Worm (Caenorhabditis elegans) whole organism, late embryonic: ENCODE measurements around the gene R151.8.

ENCODE experiments used
- C08G9.2 ChIP-seq: sonication (generic microtip); optimal IDR thresholded peaks from 2 replicates; lab custom pipeline; 2016; ENCODE audit warnings: mild to moderate bottlenecking, missing genetic modification characterization, moderate library complexity, missing compliant biosample characterization
- F13H6.1 ChIP-seq: sonication (generic microtip); optimal IDR thresholded peaks from 2 replicates; lab custom pipeline; 2016; ENCODE audit warnings: missing genetic modification characterization, missing compliant biosample characterization
- K09A11.1 ChIP-seq: sonication (generic microtip); optimal IDR thresholded peaks from 2 replicates; lab custom pipeline; 2017; ENCODE audit warnings: antibody characterized with exemption, mild to moderate bottlenecking, missing genetic modification characterization, missing compliant biosample characterization; ENCODE audit not compliant: insufficient read depth
- T23F11.4 ChIP-seq: fragments of 200-800 bp; sonication (Bioruptor generic); optimal IDR thresholded peaks from 2 replicates; lab custom pipeline; 2018; ENCODE audit warnings: mild to moderate bottlenecking, missing genetic modification characterization, missing compliant biosample characterization
- Y22D7AL.16 ChIP-seq: sonication (generic microtip); optimal IDR thresholded peaks from 2 replicates; lab custom pipeline; 2016; ENCODE audit warnings: missing genetic modification characterization, missing compliant biosample characterization
- ama-1 ChIP-seq: fragments of 150-350 bp; optimal IDR thresholded peaks from 2 replicates; lab custom pipeline; 2014
- ceh-18 ChIP-seq: sonication (generic microtip); optimal IDR thresholded peaks from 2 replicates; lab custom pipeline; 2016; ENCODE audit warnings: missing genetic modification characterization, missing compliant biosample characterization
- ceh-22 ChIP-seq: sonication (generic microtip); optimal IDR thresholded peaks from 2 replicates; lab custom pipeline; 2017; ENCODE audit warnings: missing biosample characterization, missing genetic modification characterization
- ceh-24 ChIP-seq: sonication (generic microtip); optimal IDR thresholded peaks from 2 replicates; lab custom pipeline; 2016; ENCODE audit warnings: mild to moderate bottlenecking, missing genetic modification characterization, missing compliant biosample characterization
- ceh-34 ChIP-seq: sonication (generic microtip); optimal IDR thresholded peaks from 2 replicates; lab custom pipeline; 2016; ENCODE audit warnings: mild to moderate bottlenecking, missing genetic modification characterization, missing compliant biosample characterization
- ceh-6 ChIP-seq: fragments of 200-800 bp; sonication (Bioruptor generic); optimal IDR thresholded peaks from 2 replicates; lab custom pipeline; 2018; ENCODE audit warnings: mild to moderate bottlenecking, missing genetic modification characterization, missing compliant biosample characterization
- ceh-9 ChIP-seq: sonication (generic microtip); optimal IDR thresholded peaks from 2 replicates; lab custom pipeline; 2016; ENCODE audit warnings: mild to moderate bottlenecking, missing genetic modification characterization, inconsistent platforms, missing compliant biosample characterization
- che-1 ChIP-seq: sonication (generic microtip); optimal IDR thresholded peaks from 2 replicates; lab custom pipeline; 2016; ENCODE audit warnings: mild to moderate bottlenecking, missing genetic modification characterization, missing compliant biosample characterization
- dve-1 ChIP-seq: sonication (generic microtip); optimal IDR thresholded peaks from 2 replicates; lab custom pipeline; 2017; ENCODE audit warnings: antibody characterized with exemption, mild to moderate bottlenecking, missing genetic modification characterization, missing compliant biosample characterization
- ets-4 ChIP-seq: sonication (generic microtip); optimal IDR thresholded peaks from 2 replicates; lab custom pipeline; 2016; ENCODE audit warnings: missing genetic modification characterization, missing compliant biosample characterization
- fkh-10 ChIP-seq: fragments of 150-350 bp; optimal IDR thresholded peaks from 2 replicates; lab custom pipeline; 2014; ENCODE audit warnings: missing biosample characterization, missing genetic modification reagents, missing genetic modification characterization
- fkh-6 ChIP-seq: sonication (generic microtip); optimal IDR thresholded peaks from 2 replicates; lab custom pipeline; 2016; ENCODE audit warnings: missing genetic modification characterization, missing compliant biosample characterization
- gmeb-2 ChIP-seq: sonication (generic microtip); optimal IDR thresholded peaks from 2 replicates; lab custom pipeline; 2016; ENCODE audit warnings: missing genetic modification characterization, inconsistent platforms, missing compliant biosample characterization
- hlh-15 ChIP-seq: sonication (generic microtip); optimal IDR thresholded peaks from 2 replicates; lab custom pipeline; 2016; ENCODE audit warnings: missing genetic modification characterization, missing compliant biosample characterization
- hlh-30 ChIP-seq: sonication (generic microtip); optimal IDR thresholded peaks from 2 replicates; lab custom pipeline; 2017; ENCODE audit warnings: antibody characterized with exemption, missing genetic modification characterization, missing compliant biosample characterization; ENCODE audit not compliant: insufficient read depth
- hlh-6 ChIP-seq: sonication (generic microtip); optimal IDR thresholded peaks from 2 replicates; lab custom pipeline; 2016; ENCODE audit warnings: missing genotype, missing genetic modification characterization, missing compliant biosample characterization
- hlh-8 ChIP-seq: sonication (generic microtip); optimal IDR thresholded peaks from 2 replicates; lab custom pipeline; 2016; ENCODE audit warnings: missing genotype, missing genetic modification characterization, missing compliant biosample characterization
- lim-6 ChIP-seq: sonication (generic microtip); optimal IDR thresholded peaks from 2 replicates; lab custom pipeline; 2016; ENCODE audit warnings: missing genetic modification characterization, missing compliant biosample characterization
- nfya-1 ChIP-seq: sonication (generic microtip); optimal IDR thresholded peaks from 2 replicates; lab custom pipeline; 2017; ENCODE audit warnings: missing genetic modification characterization, mild to moderate bottlenecking, missing compliant biosample characterization, antibody characterized with exemption, moderate library complexity
- nhr-232 ChIP-seq: sonication (generic microtip); optimal IDR thresholded peaks from 2 replicates; lab custom pipeline; 2016; ENCODE audit warnings: missing genetic modification characterization, missing compliant biosample characterization
- npax-4 ChIP-seq: sonication (generic microtip); optimal IDR thresholded peaks from 2 replicates; lab custom pipeline; 2016; ENCODE audit warnings: missing genetic modification characterization, missing compliant biosample characterization
- odd-2 ChIP-seq: sonication (generic microtip); optimal IDR thresholded peaks from 2 replicates; lab custom pipeline; 2017; ENCODE audit warnings: antibody characterized with exemption, mild to moderate bottlenecking, missing genetic modification characterization, missing compliant biosample characterization
- pqm-1 ChIP-seq: sonication (generic microtip); optimal IDR thresholded peaks from 2 replicates; lab custom pipeline; 2016; ENCODE audit warnings: missing genetic modification characterization, missing compliant biosample characterization
- pros-1 ChIP-seq: fragments of 150-350 bp; optimal IDR thresholded peaks from 2 replicates; lab custom pipeline; 2014; ENCODE audit warnings: missing biosample characterization, missing genetic modification reagents, missing genetic modification characterization
- rnt-1 ChIP-seq: sonication (generic microtip); optimal IDR thresholded peaks from 2 replicates; lab custom pipeline; 2016; ENCODE audit warnings: missing genetic modification characterization, missing compliant biosample characterization
- sdc-2 ChIP-seq: sonication (generic microtip); optimal IDR thresholded peaks from 2 replicates; lab custom pipeline; 2016; ENCODE audit warnings: missing genotype, missing genetic modification characterization, missing compliant biosample characterization
- sox-4 ChIP-seq: sonication (generic microtip); optimal IDR thresholded peaks from 2 replicates; lab custom pipeline; 2017; ENCODE audit warnings: mild to moderate bottlenecking, missing genetic modification characterization, inconsistent platforms, missing compliant biosample characterization
- ttx-3 ChIP-seq: sonication (generic microtip); optimal IDR thresholded peaks from 2 replicates; lab custom pipeline; 2016; ENCODE audit warnings: missing genetic modification reagents, missing genetic modification characterization, missing compliant biosample characterization
- unc-3 ChIP-seq, 2 experiments: fragments of 200-800 bp in 1 of 2; sonication (Bioruptor generic) in 1 of 2; sonication (generic microtip) in 1 of 2; conservative IDR thresholded peaks in 1 of 2; optimal IDR thresholded peaks in 1 of 2; 2 replicates each; pipeline versions ENCODE4 v1.3.6 to Lab custom; 2016 to 2022; ENCODE audit warnings: missing compliant biosample characterization in 2 of 2, missing genetic modification characterization in 2 of 2, missing genetic modification reagents in 1 of 2
- unc-55 ChIP-seq: sonication (generic microtip); optimal IDR thresholded peaks from 2 replicates; lab custom pipeline; 2017; ENCODE audit warnings: missing biosample characterization, missing genetic modification reagents, missing genetic modification characterization
- unc-86 ChIP-seq: sonication (generic microtip); optimal IDR thresholded peaks from 2 replicates; lab custom pipeline; 2016; ENCODE audit warnings: missing genetic modification characterization, missing compliant biosample characterization

R151.8 gene

DNA sequence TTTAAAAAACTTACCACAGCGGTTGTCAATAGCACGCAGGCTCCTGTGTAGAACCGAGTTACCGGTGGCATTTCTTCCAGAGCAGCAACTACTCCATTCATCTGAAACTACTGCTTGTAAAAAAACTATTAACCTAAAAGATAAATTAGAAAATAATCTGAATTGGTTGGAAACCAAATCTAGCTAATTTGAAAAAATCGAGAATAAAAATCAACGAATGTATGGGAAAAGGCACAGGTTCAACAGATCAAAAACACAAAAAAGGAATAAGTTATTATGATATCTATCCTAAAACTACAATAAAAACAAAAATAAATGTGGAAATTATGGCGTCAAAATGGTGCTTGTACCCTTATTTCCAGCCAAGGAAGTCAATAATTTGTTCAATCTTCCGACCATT lies 6.6 kb downstream of the R151.8 start, which contains the start of gene der-2:
Gene der-2 (minus strand): TSS at position 101 of the 400 bp plus-strand sequence.
- no peak for TF ChIP-seq C08G9.2 (tag; lab: Kevin White, UChicago)

DNA sequence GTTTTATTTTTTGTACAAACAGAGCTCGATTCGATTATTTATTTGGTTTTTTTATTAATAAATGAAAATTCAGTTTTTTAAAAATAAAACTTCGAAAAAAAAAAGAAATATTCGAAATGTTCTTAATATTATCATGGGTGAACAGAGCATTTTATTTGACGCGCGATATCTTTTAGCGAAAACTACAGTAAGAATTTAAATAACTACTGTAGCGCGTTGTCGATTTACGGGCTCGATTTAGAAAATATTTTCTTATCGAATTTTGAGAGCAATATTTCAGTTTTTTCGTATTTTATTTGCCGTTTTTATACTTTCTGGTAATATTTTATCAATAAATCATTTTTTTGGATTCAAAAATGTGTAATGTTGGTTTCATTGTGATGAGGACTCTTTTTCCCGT lies 8.5 kb downstream of the R151.8 start:
- TF ChIP-seq Y22D7AL.16 (tag; lab: Kevin White, UChicago): no peak
- no peak for TF ChIP-seq unc-86
- no peak for TF ChIP-seq ceh-6 (GFP tag; lab: Kevin White, UChicago)
- no peak for TF ChIP-seq ama-1 (lab: Kevin White, UChicago)
- no peak for TF ChIP-seq ceh-18 (tag; lab: Kevin White, UChicago)

ce11 chrIII:7216924-7217521 lies 12.6 kb downstream of the R151.8 start:
- TF ChIP-seq unc-55 (GFP tag; lab: Kevin White, UChicago) (peak; percentile 88), ceh-24 (tag; lab: Kevin White, UChicago) (no peak), ets-4 (tag; lab: Kevin White, UChicago) (no peak), rnt-1 (tag; lab: Kevin White, UChicago) (peak; percentile 78), fkh-10 (GFP tag; lab: Kevin White, UChicago) (no peak), ceh-34 (tag; lab: Kevin White, UChicago) (peak; percentile 6), ttx-3 (no peak), dve-1 (tag; lab: Kevin White, UChicago) (no peak), nfya-1 (tag; lab: Kevin White, UChicago) (peak; percentile 46), ceh-18 (tag; lab: Kevin White, UChicago) (peak; percentile 92), fkh-6 (no peak)

DNA sequence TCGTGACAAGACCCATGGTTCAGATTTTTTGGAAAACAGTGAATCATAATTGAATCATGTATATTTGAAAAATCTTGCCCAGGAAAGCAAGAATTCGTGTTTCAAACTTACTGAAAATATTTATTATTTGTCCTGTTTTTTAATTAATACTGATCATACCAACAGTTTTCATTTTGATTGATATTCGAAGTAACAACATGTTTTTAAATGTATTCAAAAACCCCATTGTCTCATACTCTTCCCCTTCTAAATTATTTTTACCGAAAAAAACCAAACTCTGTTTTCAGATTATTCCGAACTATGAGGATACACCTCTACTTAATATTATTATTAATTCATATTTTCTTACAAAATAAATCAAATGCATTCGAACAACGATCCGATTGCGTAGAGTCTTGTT lies 13.4 kb downstream of the R151.8 start, which contains the start of gene R151.1:
Gene R151.1 (plus strand): TSS at position 301 of the 400 bp plus-strand sequence.
- TF ChIP-seq hlh-30: no peak
- no peak for TF ChIP-seq lim-6
- no peak for TF ChIP-seq che-1 (tag; lab: Kevin White, UChicago)
- no peak for TF ChIP-seq fkh-6
- no peak for TF ChIP-seq hlh-8 (tag; lab: Kevin White, UChicago)
- no peak for TF ChIP-seq K09A11.1 (tag; lab: Kevin White, UChicago)
- TF ChIP-seq ceh-22 (tag; lab: Kevin White, UChicago): no peak
- no peak for TF ChIP-seq ceh-9 (tag; lab: Kevin White, UChicago)
- no peak for TF ChIP-seq npax-4 (tag; lab: Kevin White, UChicago)
- TF ChIP-seq pros-1 (tag; lab: Kevin White, UChicago): no peak
- TF ChIP-seq unc-3 (GFP tag; conservative IDR thresholded peaks at IDR 0.05; lab: Robert Waterston, UW): no peak
- no peak for TF ChIP-seq unc-3 (tag; optimal IDR thresholded peaks at IDR 0.05; lab: Kevin White, UChicago)
- TF ChIP-seq gmeb-2: no peak
- TF ChIP-seq T23F11.4: no peak
- no peak for TF ChIP-seq nhr-232
- no peak for TF ChIP-seq sox-4 (tag; lab: Kevin White, UChicago)
- TF ChIP-seq hlh-6 (tag; lab: Kevin White, UChicago): no peak

DNA sequence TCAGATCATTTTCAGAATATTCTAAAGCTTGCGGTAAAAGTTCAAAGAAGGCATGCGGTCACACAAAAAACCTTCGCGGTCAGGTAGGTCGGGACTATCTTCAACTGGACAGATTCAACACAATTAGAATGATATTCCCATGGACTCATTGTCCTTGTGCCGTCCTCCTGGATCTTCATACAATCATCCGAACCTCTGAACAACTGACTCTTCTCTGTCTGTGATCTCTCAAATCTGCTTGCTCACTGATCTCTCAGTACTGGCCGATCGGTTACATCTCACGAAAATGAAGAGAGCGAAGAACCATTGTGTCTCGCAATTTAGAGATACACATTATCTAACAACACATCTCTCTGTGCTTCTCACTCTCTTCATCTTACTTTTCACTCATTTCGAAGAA lies 14.1 kb downstream of the R151.8 start:
- no peak for TF ChIP-seq hlh-15 (tag; lab: Kevin White, UChicago)
- no peak for TF ChIP-seq sdc-2 (tag; lab: Kevin White, UChicago)
- peak; percentile 23 for TF ChIP-seq rnt-1 (tag; lab: Kevin White, UChicago)
- TF ChIP-seq nfya-1 (tag; lab: Kevin White, UChicago): no peak
- no peak for TF ChIP-seq F13H6.1 (tag; lab: Kevin White, UChicago)
- no peak for TF ChIP-seq gmeb-2
- no peak for TF ChIP-seq pqm-1 (tag; lab: Kevin White, UChicago)
- TF ChIP-seq odd-2 (tag; lab: Kevin White, UChicago): no peak
- no peak for TF ChIP-seq ceh-9 (tag; lab: Kevin White, UChicago)
